Fruit fly (Drosophila melanogaster) whole organism, wandering third instar larva: ENCODE data around the gene CG31798.

Experiments used
- Abd-B ChIP-seq: fragments of >200 bp; optimal IDR thresholded peaks from 2 replicates; lab custom pipeline; 2017; ENCODE audit warnings: missing biosample characterization, missing genetic modification characterization
- CG32264 ChIP-seq: fragments of 200-800 bp; sonication (Bioruptor generic); optimal IDR thresholded peaks from 2 replicates; lab custom pipeline; 2016; ENCODE audit warnings: missing biosample characterization, missing genetic modification characterization
- CG9705 ChIP-seq: fragments of 200-800 bp; sonication (Bioruptor generic); optimal IDR thresholded peaks from 2 replicates; lab custom pipeline; 2018; ENCODE audit warnings: missing biosample characterization, mild to moderate bottlenecking, missing genetic modification characterization
- CrebA ChIP-seq: fragments of 200-800 bp; sonication (Bioruptor generic); optimal IDR thresholded peaks from 2 replicates; lab custom pipeline; 2016; ENCODE audit warnings: missing biosample characterization, mild to moderate bottlenecking, missing genetic modification characterization, borderline replicate concordance
- Dfd ChIP-seq: fragments of >200 bp; optimal IDR thresholded peaks from 2 replicates; lab custom pipeline; 2017; ENCODE audit warnings: missing biosample characterization, missing genetic modification characterization
- Dif ChIP-seq: fragments of 200-275, 200-300 bp; sonication (Bioruptor generic); optimal IDR thresholded peaks from 2 replicates; lab custom pipeline; 2018; ENCODE audit warnings: missing biosample characterization, missing genetic modification characterization; ENCODE audit not compliant: partially characterized antibody
- GATAd ChIP-seq: sonication (Bioruptor generic); optimal IDR thresholded peaks from 2 replicates; lab custom pipeline; 2016; ENCODE audit warnings: missing biosample characterization, missing genetic modification characterization
- HLH106 ChIP-seq: fragments of 200-800 bp; optimal IDR thresholded peaks from 3 replicates; lab custom pipeline; 2019; ENCODE audit warnings: missing biosample characterization, mild to moderate bottlenecking, missing genetic modification characterization, moderate library complexity
- Hnf4 ChIP-seq: fragments of 200-800 bp; sonication (Bioruptor generic); optimal IDR thresholded peaks from 2 replicates; lab custom pipeline; 2016; ENCODE audit warnings: missing biosample characterization, mild to moderate bottlenecking, missing genetic modification characterization
- Hr78 ChIP-seq: fragments of >200 bp; optimal IDR thresholded peaks from 2 replicates; lab custom pipeline; 2017; ENCODE audit warnings: missing biosample characterization, missing genetic modification characterization
- Hr83 ChIP-seq: fragments of 200-300 bp; sonication (Bioruptor generic); optimal IDR thresholded peaks from 2 replicates; lab custom pipeline; 2016; ENCODE audit warnings: missing biosample characterization, mild to moderate bottlenecking, missing genetic modification characterization, moderate library complexity; ENCODE audit not compliant: poor library complexity, severe bottlenecking
- Jra ChIP-seq: sonication (Bioruptor generic); optimal IDR thresholded peaks from 2 replicates; lab custom pipeline; 2016; ENCODE audit warnings: missing biosample characterization, missing genetic modification characterization
- Mio ChIP-seq: sonication (Bioruptor generic); optimal IDR thresholded peaks from 2 replicates; lab custom pipeline; 2016; ENCODE audit warnings: missing biosample characterization, missing genetic modification characterization
- Myc ChIP-seq: fragments of >200 bp; optimal IDR thresholded peaks from 2 replicates; lab custom pipeline; 2017
- N ChIP-seq: fragments of >200 bp; optimal IDR thresholded peaks from 2 replicates; lab custom pipeline; 2018; ENCODE audit warnings: missing biosample characterization, missing external identifiers, missing genetic modification characterization
- OdsH ChIP-seq: fragments of 200-800 bp; sonication (Bioruptor generic); optimal IDR thresholded peaks from 2 replicates; lab custom pipeline; 2016; ENCODE audit warnings: missing biosample characterization, mild to moderate bottlenecking, missing genetic modification characterization
- Rel ChIP-seq, 2 experiments: fragments of 200-800 bp; sonication (Bioruptor generic) in 1 of 2; optimal IDR thresholded peaks; 2 replicates in 1 of 2; 3 replicates in 1 of 2; lab custom pipeline; 2016 to 2019; ENCODE audit warnings: mild to moderate bottlenecking in 2 of 2, missing biosample characterization in 2 of 2, missing genetic modification characterization in 2 of 2, moderate library complexity in 1 of 2
- Sp1 ChIP-seq: fragments of 200-800 bp; sonication (Bioruptor generic); optimal IDR thresholded peaks from 3 replicates; lab custom pipeline; 2019; ENCODE audit warnings: missing biosample characterization, mild to moderate bottlenecking, missing genetic modification characterization, moderate library complexity
- Vsx2 ChIP-seq: fragments of 200-300, 225-300 bp; sonication (Bioruptor generic); optimal IDR thresholded peaks from 2 replicates; lab custom pipeline; 2018; ENCODE audit warnings: missing biosample characterization, missing genetic modification characterization; ENCODE audit not compliant: partially characterized antibody
- br ChIP-seq: fragments of 200-800 bp; sonication (Bioruptor generic); optimal IDR thresholded peaks from 2 replicates; lab custom pipeline; 2016; ENCODE audit warnings: missing biosample characterization, missing genetic modification characterization
- brk ChIP-seq: fragments of 200-800 bp; sonication (Bioruptor generic); optimal IDR thresholded peaks from 2 replicates; lab custom pipeline; 2016; ENCODE audit warnings: missing biosample characterization, mild to moderate bottlenecking, missing genetic modification characterization
- dl ChIP-seq, 2 experiments: fragments of 175-275, 200-275 bp in 1 of 2; fragments of 200-275 bp in 1 of 2; sonication (Bioruptor generic); optimal IDR thresholded peaks; lab custom pipeline; 2018; ENCODE audit warnings: mild to moderate bottlenecking in 2 of 2, missing biosample characterization in 2 of 2, missing genetic modification characterization in 2 of 2, moderate library complexity in 2 of 2; ENCODE audit not compliant: partially characterized antibody in 2 of 2, insufficient read depth in 1 of 2
- dmrt93B ChIP-seq: fragments of 200-800 bp; sonication (Bioruptor generic); optimal IDR thresholded peaks from 2 replicates; lab custom pipeline; 2018; ENCODE audit warnings: missing biosample characterization, mild to moderate bottlenecking, missing genetic modification characterization
- dsf ChIP-seq: sonication (Bioruptor generic); optimal IDR thresholded peaks from 2 replicates; lab custom pipeline; 2016; ENCODE audit warnings: missing biosample characterization, missing genetic modification characterization, borderline replicate concordance
- ey ChIP-seq: fragments of 200-800 bp; sonication (Bioruptor generic); optimal IDR thresholded peaks from 2 replicates; lab custom pipeline; 2016; ENCODE audit warnings: missing biosample characterization, missing genetic modification characterization
- foxo ChIP-seq, 2 experiments: fragments of 200-800 bp; sonication (Bioruptor generic); optimal IDR thresholded peaks; 2 replicates in 1 of 2; 3 replicates in 1 of 2; lab custom pipeline; 2016 to 2017; ENCODE audit warnings: missing biosample characterization in 2 of 2, missing genetic modification characterization in 2 of 2
- fru ChIP-seq: fragments of 200-800 bp; sonication (Bioruptor generic); optimal IDR thresholded peaks from 3 replicates; lab custom pipeline; 2016; ENCODE audit warnings: missing biosample characterization, mild to moderate bottlenecking, missing genetic modification characterization
- h ChIP-seq: fragments of 200-800 bp; sonication (Bioruptor generic); optimal IDR thresholded peaks from 3 replicates; lab custom pipeline; 2016; ENCODE audit warnings: missing biosample characterization, mild to moderate bottlenecking, missing genetic modification characterization
- jim ChIP-seq: fragments of 175-275, 200-325 bp; sonication (Bioruptor generic); optimal IDR thresholded peaks from 2 replicates; lab custom pipeline; 2016; ENCODE audit warnings: missing biosample characterization, mild to moderate bottlenecking, missing genetic modification characterization
- lola ChIP-seq: fragments of >200 bp; optimal IDR thresholded peaks from 2 replicates; lab custom pipeline; 2017; ENCODE audit warnings: missing biosample characterization, missing genetic modification characterization
- pan ChIP-seq: fragments of >200 bp; optimal IDR thresholded peaks from 2 replicates; lab custom pipeline; 2017
- psq ChIP-seq: fragments of 200-800 bp; sonication (Bioruptor generic); optimal IDR thresholded peaks from 3 replicates; lab custom pipeline; 2017; ENCODE audit warnings: missing biosample characterization, mild to moderate bottlenecking, missing genetic modification characterization, moderate library complexity
- rgr ChIP-seq: fragments of 200-800 bp; sonication (Bioruptor generic); optimal IDR thresholded peaks from 3 replicates; lab custom pipeline; 2016; ENCODE audit warnings: missing biosample characterization, mild to moderate bottlenecking, missing genetic modification characterization
- sage ChIP-seq: fragments of 200-800 bp; sonication (Bioruptor generic); optimal IDR thresholded peaks from 2 replicates; lab custom pipeline; 2016; ENCODE audit warnings: missing biosample characterization, mild to moderate bottlenecking, missing genetic modification characterization
- sv ChIP-seq: fragments of 200-800 bp; sonication (Bioruptor generic); optimal IDR thresholded peaks from 3 replicates; lab custom pipeline; 2016; ENCODE audit warnings: missing biosample characterization, missing genetic modification characterization
- tai ChIP-seq: sonication (Bioruptor generic); optimal IDR thresholded peaks from 2 replicates; lab custom pipeline; 2016; ENCODE audit warnings: missing biosample characterization, missing genetic modification characterization
- usp ChIP-seq: fragments of >200 bp; optimal IDR thresholded peaks from 2 replicates; lab custom pipeline; 2017; ENCODE audit warnings: missing biosample characterization, missing genetic modification characterization
- woc ChIP-seq: sonication (Bioruptor generic); optimal IDR thresholded peaks from 2 replicates; lab custom pipeline; 2016; ENCODE audit warnings: missing biosample characterization, mild to moderate bottlenecking, missing genetic modification characterization

Gene CG31798

DNA sequence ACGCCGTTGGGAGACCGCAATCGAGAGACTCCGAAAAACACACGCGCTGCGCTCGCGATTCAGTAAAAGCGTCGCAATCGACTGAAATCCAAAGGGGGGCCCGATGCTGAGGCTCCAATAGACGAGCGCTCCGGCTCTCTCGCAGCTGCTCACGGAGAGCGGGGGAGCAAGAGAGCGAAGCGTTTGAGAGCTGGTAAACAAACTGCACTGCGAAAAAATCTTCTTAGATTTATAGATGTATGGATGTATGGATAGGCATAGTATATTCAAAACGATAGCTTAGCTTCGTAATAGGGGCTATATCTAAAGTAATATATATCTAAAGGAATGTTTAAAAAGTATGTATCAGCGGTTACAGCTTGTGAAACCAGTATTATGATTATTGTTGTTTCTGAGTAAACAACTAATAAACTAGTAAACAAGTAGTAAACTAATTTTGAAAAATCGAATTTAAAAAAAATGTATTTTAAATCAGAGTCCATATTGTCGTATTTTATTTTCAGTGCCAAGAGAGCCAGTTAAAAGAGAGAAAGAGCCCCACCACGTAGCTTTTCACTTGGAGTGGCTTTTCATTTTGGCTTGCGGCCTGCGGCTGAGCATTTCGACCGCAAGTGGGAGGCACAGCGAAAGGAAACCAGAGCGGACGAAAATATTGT lies 29.6 kb downstream of the CG31798 start, which contains the start of the genes Alp12 and CG13085:
Gene Alp12, plus strand, starts transcription at position 584 of the 656 bp plus-strand sequence.
Gene CG13085, plus strand, starts transcription at position 584 of the 656 bp plus-strand sequence.
- TF ChIP-seq Hr78 (GFP tag; lab: Kevin White, UChicago) (no peak), Dfd (GFP tag; lab: Kevin White, UChicago) (no peak), foxo (GFP tag; optimal IDR thresholded peaks at IDR 0.05; lab: Kevin White, UChicago) (peak; percentile 29 to 94), dsf (peak; percentile 62), CG9705 (GFP tag; lab: Kevin White, UChicago) (peak; percentile 81), br (GFP tag; lab: Kevin White, UChicago) (peak; percentile 92), Hr83 (GFP tag; lab: Kevin White, UChicago) (peak; percentile 87), dmrt93B (GFP tag; lab: Kevin White, UChicago) (peak; percentile 90), Sp1 (peak; percentile 96), OdsH (peak; percentile 94), h (GFP tag; lab: Kevin White, UChicago) (peak; percentile 94), fru (GFP tag; lab: Kevin White, UChicago) (peak; percentile 96), rgr (GFP tag; lab: Kevin White, UChicago) (peak; percentile 94), GATAd (no peak), Mio (GFP tag; lab: Kevin White, UChicago) (peak; percentile 33), Dif (GFP tag; lab: Kevin White, UChicago) (peak; percentile 98), usp (GFP tag; lab: Kevin White, UChicago) (no peak), tai (GFP tag; lab: Kevin White, UChicago) (no peak), woc (GFP tag; lab: Kevin White, UChicago) (peak; percentile 73), lola (GFP tag; lab: Kevin White, UChicago) (no peak), pan (lab: Kevin White, UChicago) (no peak), Rel (GFP tag; optimal IDR thresholded peaks at IDR 0.05; lab: Kevin White, UChicago) (peak; percentile 60), Rel (tag; optimal IDR thresholded peaks at IDR 0.05; lab: Kevin White, UChicago) (peak; percentile 58), jim (GFP tag; lab: Kevin White, UChicago) (no peak), sv (GFP tag; lab: Kevin White, UChicago) (peak; percentile 97), ey (peak; percentile 94), sage (peak; percentile 80), dl (GFP tag; optimal IDR thresholded peaks at IDR 0.05; lab: Kevin White, UChicago; ENCODE audit: insufficient read depth in 1 of 2, partially characterized antibody in 2 of 2) (peak; percentile 89 to 97), CrebA (no peak), Vsx2 (GFP tag; lab: Kevin White, UChicago) (peak; percentile 45), HLH106 (tag; lab: Kevin White, UChicago) (peak; percentile 93), Myc (lab: Kevin White, UChicago) (no peak), Jra (GFP tag; lab: Kevin White, UChicago) (peak; percentile 73), Abd-B (GFP tag; lab: Kevin White, UChicago) (no peak), brk (GFP tag; lab: Kevin White, UChicago) (peak; percentile 83), CG32264 (GFP tag; lab: Kevin White, UChicago) (peak; percentile 65), Hnf4 (GFP tag; lab: Kevin White, UChicago) (peak; percentile 84), N (no peak), psq (GFP tag; lab: Kevin White, UChicago) (peak; percentile 90)

DNA sequence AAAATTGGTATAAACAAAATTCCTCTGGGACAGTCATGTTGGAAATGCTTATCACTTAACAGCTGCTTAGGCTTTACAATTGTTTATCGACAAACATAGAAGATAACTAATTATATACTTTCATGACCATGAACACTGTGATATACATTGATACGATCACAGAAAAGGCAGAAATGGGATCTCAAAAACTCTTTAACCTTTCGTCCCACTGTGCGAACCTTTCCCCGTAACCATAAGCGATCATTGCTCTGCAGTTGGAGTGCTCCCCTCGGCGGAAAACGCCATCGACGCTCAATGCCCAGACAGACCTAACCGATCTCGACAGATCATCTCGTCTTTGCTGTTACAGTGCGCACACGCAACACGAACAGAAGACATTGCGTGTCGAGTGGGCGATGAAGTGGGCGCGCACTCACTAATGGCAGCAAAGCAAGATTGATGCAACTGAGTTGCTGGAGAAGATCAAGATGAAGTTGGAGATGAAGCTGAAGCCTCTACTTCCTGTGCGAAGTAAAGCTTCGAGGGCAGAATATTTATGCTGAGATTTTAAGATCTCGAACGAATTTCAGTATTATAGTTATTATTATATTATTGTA lies 30.4 kb downstream of the CG31798 start:
- no peak for TF ChIP-seq Abd-B (GFP tag; lab: Kevin White, UChicago)
- no peak for TF ChIP-seq Hr78 (GFP tag; lab: Kevin White, UChicago)
- TF ChIP-seq Rel (GFP tag; optimal IDR thresholded peaks at IDR 0.05; lab: Kevin White, UChicago), result no peak
- no peak for TF ChIP-seq Rel (tag; optimal IDR thresholded peaks at IDR 0.05; lab: Kevin White, UChicago)
- no peak for TF ChIP-seq br (GFP tag; lab: Kevin White, UChicago)
- no peak for TF ChIP-seq Hr83 (GFP tag; lab: Kevin White, UChicago)
